Worm (Caenorhabditis elegans): ENCODE data around the gene Y37D8A.6.

ce11 chrIII:12904987-12905541 lies 35.0 kb upstream of the Y37D8A.6 start, which contains the start of gene cox-5A:
- TF ChIP-seq zip-4 (GFP tag; optimal IDR thresholded peaks at IDR 0.05) (peak; percentile 97), mep-1 (tag; optimal IDR thresholded peaks at IDR 0.05) (peak; percentile 100), ztf-4 (tag; optimal IDR thresholded peaks at IDR 0.05) (peak; percentile 99), lin-35 (GFP tag; optimal IDR thresholded peaks at IDR 0.05) (peak; percentile 100), sup-37 (GFP tag; optimal IDR thresholded peaks at IDR 0.05) (peak; percentile 99), C16A3.4 (tag; optimal IDR thresholded peaks at IDR 0.05) (peak; percentile 100), rnt-1 (tag; optimal IDR thresholded peaks at IDR 0.05) (peak; percentile 99)

Measured in whole organism, L1 larva.